Worm (Caenorhabditis elegans) whole organism, L4 larva: ENCODE results near the gene cyp-33C7.

Source experiments
- D1046.2 ChIP-seq: fragments of 200-800 bp; sonication (Bioruptor generic); IDR thresholded peaks from 2 replicates; pipeline ENCODE4 v1.3.6; 2022; ENCODE audit warnings: missing genetic modification characterization, missing compliant biosample characterization
- F10B5.3 ChIP-seq: sonication (generic microtip); optimal IDR thresholded peaks from 2 replicates; lab custom pipeline; 2016; ENCODE audit warnings: mild to moderate bottlenecking, missing genetic modification characterization, missing compliant biosample characterization
- T20F7.1 ChIP-seq: fragments of 200-800 bp; sonication (Bioruptor generic); optimal IDR thresholded peaks from 2 replicates; lab custom pipeline; 2018; ENCODE audit warnings: mild to moderate bottlenecking, missing genetic modification characterization, missing compliant biosample characterization
- ZK546.5 ChIP-seq, 2 experiments: sonication (generic microtip); optimal IDR thresholded peaks; 2 replicates each; lab custom pipeline; 2017; ENCODE audit warnings: missing biosample characterization in 2 of 2, missing genetic modification characterization in 2 of 2
- aha-1 ChIP-seq: fragments of 150-350 bp; peaks from one replicate; lab custom pipeline; 2014; ENCODE audit warnings: missing biosample characterization, missing genetic modification characterization
- ama-1 ChIP-seq: fragments of 150-350 bp; optimal IDR thresholded peaks from 2 replicates; lab custom pipeline; 2014; ENCODE audit warnings: inconsistent platforms, mixed read lengths
- arid-1 ChIP-seq: fragments of 200-800 bp; sonication (Bioruptor generic); conservative IDR thresholded peaks from 2 replicates; pipeline ENCODE4 v1.3.6; 2022; ENCODE audit warnings: missing genetic modification reagents, missing genetic modification characterization, missing compliant biosample characterization
- attf-4 ChIP-seq: sonication (generic microtip); optimal IDR thresholded peaks from 3 replicates; lab custom pipeline; 2017; ENCODE audit warnings: missing biosample characterization, missing genetic modification characterization
- ceh-20 ChIP-seq: fragments of 200-800 bp; sonication (Bioruptor generic); IDR thresholded peaks from 2 replicates; pipeline ENCODE4 v1.3.6; 2022; ENCODE audit warnings: missing genetic modification reagents, missing genetic modification characterization, missing compliant biosample characterization
- ces-1 ChIP-seq: fragments of 150-350 bp; sonication (generic microtip); optimal IDR thresholded peaks from 4 replicates; lab custom pipeline; 2014; ENCODE audit warnings: missing biosample characterization, missing genetic modification reagents, missing genetic modification characterization
- ctbp-1 ChIP-seq: fragments of 200-800 bp; sonication (Bioruptor generic); IDR thresholded peaks from 2 replicates; pipeline ENCODE4 v1.3.6; 2022; ENCODE audit warnings: missing genetic modification reagents, missing genetic modification characterization, missing compliant biosample characterization
- daf-16 ChIP-seq, 3 experiments: sonication (generic microtip); optimal IDR thresholded peaks; 2 replicates each; lab custom pipeline; 2016 to 2017; ENCODE audit warnings: missing genetic modification characterization in 3 of 3, missing genetic modification reagents in 3 of 3, mild to moderate bottlenecking in 2 of 3, missing compliant biosample characterization in 2 of 3, missing biosample characterization in 1 of 3, moderate library complexity in 1 of 3
- dpl-1 ChIP-seq: fragments of 150-350 bp; optimal IDR thresholded peaks from 2 replicates; lab custom pipeline; 2014; ENCODE audit warnings: missing biosample characterization, missing genetic modification reagents, missing genetic modification characterization
- dve-1 ChIP-seq: sonication (generic microtip); optimal IDR thresholded peaks from 2 replicates; lab custom pipeline; 2017; ENCODE audit warnings: antibody characterized with exemption, mild to moderate bottlenecking, missing genetic modification characterization, missing compliant biosample characterization; ENCODE audit not compliant: insufficient read depth
- egl-27 ChIP-seq: sonication (generic microtip); optimal IDR thresholded peaks from 3 replicates; lab custom pipeline; 2017; ENCODE audit warnings: missing biosample characterization, missing genetic modification reagents, missing genetic modification characterization
- egl-43 ChIP-seq: fragments of 200-800 bp; sonication (Bioruptor generic); IDR thresholded peaks from 2 replicates; pipeline ENCODE4 v1.3.6; 2022; ENCODE audit warnings: missing genetic modification reagents, missing genetic modification characterization, missing compliant biosample characterization
- hif-1 ChIP-seq, 2 experiments: sonication (generic microtip); optimal IDR thresholded peaks; 2 replicates each; lab custom pipeline; 2016 to 2017; ENCODE audit warnings: missing compliant biosample characterization in 2 of 2, missing genetic modification characterization in 2 of 2, missing genetic modification reagents in 2 of 2, missing genotype in 2 of 2, mild to moderate bottlenecking in 1 of 2
- hlh-30 ChIP-seq: sonication (generic microtip); optimal IDR thresholded peaks from 2 replicates; lab custom pipeline; 2017; ENCODE audit warnings: antibody characterized with exemption, mild to moderate bottlenecking, missing genetic modification characterization, missing compliant biosample characterization; ENCODE audit not compliant: insufficient read depth
- hmg-1.1 ChIP-seq: fragments of 200-800 bp; sonication (Bioruptor generic); IDR thresholded peaks from 2 replicates; pipeline ENCODE4 v1.3.6; 2022; ENCODE audit warnings: missing genetic modification reagents, missing genetic modification characterization, missing compliant biosample characterization
- jun-1 ChIP-seq: fragments of 150-350 bp; optimal IDR thresholded peaks from 2 replicates; lab custom pipeline; 2014; ENCODE audit warnings: missing biosample characterization, missing genetic modification reagents, missing genetic modification characterization
- lim-7 ChIP-seq: fragments of 200-800 bp; sonication (Bioruptor generic); IDR thresholded peaks from 2 replicates; pipeline ENCODE4 v1.3.6; 2022; ENCODE audit warnings: missing genetic modification characterization, missing compliant biosample characterization
- lin-13 ChIP-seq: fragments of 150-350 bp; optimal IDR thresholded peaks from 2 replicates; lab custom pipeline; 2014; ENCODE audit warnings: missing biosample characterization, missing genetic modification reagents, missing genetic modification characterization
- lin-15B ChIP-seq: fragments of 150-350 bp; sonication (generic microtip); optimal IDR thresholded peaks from 3 replicates; lab custom pipeline; 2014; ENCODE audit warnings: missing biosample characterization, missing genetic modification characterization
- lin-29 ChIP-seq: fragments of 200-800 bp; sonication (Bioruptor generic); IDR thresholded peaks from 2 replicates; pipeline ENCODE4 v1.3.6; 2022; ENCODE audit warnings: missing genetic modification reagents, missing genetic modification characterization, missing compliant biosample characterization
- lin-39 ChIP-seq: fragments of 150-350 bp; optimal IDR thresholded peaks from 2 replicates; lab custom pipeline; 2014; ENCODE audit warnings: missing biosample characterization, missing genetic modification reagents, missing genetic modification characterization
- lsy-2 ChIP-seq, 2 experiments: fragments of 150-350 bp in 1 of 2; sonication (generic microtip) in 1 of 2; optimal IDR thresholded peaks; 2 replicates each; lab custom pipeline; 2014 to 2017; ENCODE audit warnings: missing biosample characterization in 2 of 2, missing genetic modification characterization in 2 of 2
- mdl-1 ChIP-seq, 2 experiments: fragments of 150-350 bp in 1 of 2; sonication (generic microtip) in 1 of 2; optimal IDR thresholded peaks; 2 replicates each; lab custom pipeline; 2014 to 2017; ENCODE audit warnings: missing biosample characterization in 2 of 2, missing genetic modification characterization in 2 of 2
- mep-1 ChIP-seq: fragments of 150-350 bp; sonication (generic microtip); optimal IDR thresholded peaks from 3 replicates; lab custom pipeline; 2014; ENCODE audit warnings: missing biosample characterization, missing genetic modification characterization
- mes-2 ChIP-seq: sonication (generic microtip); optimal IDR thresholded peaks from 2 replicates; lab custom pipeline; 2016; ENCODE audit warnings: missing genotype, mild to moderate bottlenecking, missing genetic modification characterization, missing compliant biosample characterization; ENCODE audit not compliant: poor library complexity, severe bottlenecking
- mxl-2 ChIP-seq: fragments of 200-800 bp; sonication (Bioruptor generic); conservative IDR thresholded peaks from 2 replicates; pipeline ENCODE4 v1.3.6; 2022; ENCODE audit warnings: missing genetic modification reagents, missing genetic modification characterization, missing compliant biosample characterization
- nhr-102 ChIP-seq: sonication (generic microtip); optimal IDR thresholded peaks from 2 replicates; lab custom pipeline; 2016; ENCODE audit warnings: mild to moderate bottlenecking, missing genetic modification characterization, moderate library complexity, missing compliant biosample characterization
- nhr-11 ChIP-seq: fragments of 150-350 bp; optimal IDR thresholded peaks from 2 replicates; lab custom pipeline; 2014; ENCODE audit warnings: missing biosample characterization, missing genetic modification characterization
- nhr-237 ChIP-seq: sonication (generic microtip); optimal IDR thresholded peaks from 2 replicates; lab custom pipeline; 2017; ENCODE audit warnings: missing biosample characterization, missing genetic modification characterization
- nhr-25 ChIP-seq: sonication (generic microtip); optimal IDR thresholded peaks from 2 replicates; lab custom pipeline; 2017; ENCODE audit warnings: missing genetic modification characterization, mild to moderate bottlenecking, missing compliant biosample characterization, antibody characterized with exemption, moderate library complexity, borderline replicate concordance; ENCODE audit not compliant: insufficient read depth
- nhr-28 ChIP-seq: fragments of 150-350 bp; optimal IDR thresholded peaks from 2 replicates; lab custom pipeline; 2014; ENCODE audit warnings: missing biosample characterization, missing genetic modification characterization
- nhr-41 ChIP-seq: fragments of 200-800 bp; sonication (Bioruptor generic); IDR thresholded peaks from 2 replicates; pipeline ENCODE4 v1.3.6; 2022; ENCODE audit warnings: missing genetic modification reagents, missing genetic modification characterization, missing compliant biosample characterization
- nhr-48 ChIP-seq: sonication (generic microtip); optimal IDR thresholded peaks from 2 replicates; lab custom pipeline; 2016; ENCODE audit warnings: mild to moderate bottlenecking, missing genetic modification characterization, missing compliant biosample characterization
- nhr-6 ChIP-seq: fragments of 150-350 bp; optimal IDR thresholded peaks from 2 replicates; lab custom pipeline; 2014; ENCODE audit warnings: missing biosample characterization, missing genetic modification characterization
- nhr-76 ChIP-seq: fragments of 150-350 bp; optimal IDR thresholded peaks from 2 replicates; lab custom pipeline; 2014; ENCODE audit warnings: missing biosample characterization, missing genetic modification characterization
- nhr-77 ChIP-seq: fragments of 150-350 bp; optimal IDR thresholded peaks from 2 replicates; lab custom pipeline; 2014; ENCODE audit warnings: missing biosample characterization, missing genetic modification characterization
- pqm-1 ChIP-seq: sonication (generic microtip); optimal IDR thresholded peaks from 2 replicates; lab custom pipeline; 2017; ENCODE audit warnings: missing biosample characterization, missing genetic modification characterization
- rbr-2 ChIP-seq: sonication (generic microtip); optimal IDR thresholded peaks from 2 replicates; lab custom pipeline; 2016; ENCODE audit warnings: missing genotype, missing genetic modification characterization, missing compliant biosample characterization
- snpc-1.2 ChIP-seq: fragments of 200-800 bp; sonication (Bioruptor generic); IDR thresholded peaks from 2 replicates; pipeline ENCODE4 v1.3.6; 2022; ENCODE audit warnings: missing genetic modification reagents, missing genetic modification characterization, missing compliant biosample characterization
- tag-97 ChIP-seq: fragments of 200-800 bp; sonication (Bioruptor generic); IDR thresholded peaks from 2 replicates; pipeline ENCODE4 v1.3.6; 2022; ENCODE audit warnings: missing genetic modification characterization, missing compliant biosample characterization
- unc-130 ChIP-seq: sonication (generic microtip); optimal IDR thresholded peaks from 2 replicates; lab custom pipeline; 2016; ENCODE audit warnings: missing genetic modification reagents, missing genetic modification characterization, missing compliant biosample characterization
- ztf-11 ChIP-seq: fragments of 150-350 bp; optimal IDR thresholded peaks from 2 replicates; lab custom pipeline; 2014; ENCODE audit warnings: missing biosample characterization, missing genetic modification characterization

cyp-33C7 gene

ce11 chrV:2281499-2281898 lies 31.2 kb downstream of the cyp-33C7 start, which contains the start of gene nhr-228:
nhr-228 (plus strand) TSS chrV:2281759.
- TF ChIP-seq nhr-6 (tag; lab: Kevin White, UChicago) (peak; percentile 21), nhr-102 (tag; lab: Kevin White, UChicago) (no peak), lin-15B (no peak), nhr-237 (tag; lab: Kevin White, UChicago) (no peak), mes-2 (tag; lab: Kevin White, UChicago) (peak; percentile 68), ceh-20 (GFP tag; lab: Robert Waterston, UW) (no peak), arid-1 (GFP tag; lab: Robert Waterston, UW) (no peak), hmg-1.1 (0 out of 2 replicates have a peak, but pooled peaks have one; percentile 28), snpc-1.2 (no peak), nhr-28 (tag; lab: Kevin White, UChicago) (peak; percentile 81), aha-1 (tag; lab: Kevin White, UChicago) (peak; percentile 90), attf-4 (tag; lab: Kevin White, UChicago) (no peak), mdl-1 (tag; optimal IDR thresholded peaks at IDR 0.05; lab: Kevin White, UChicago) (peak in 1 of 2 experiments; percentile 58), dve-1 (tag; lab: Kevin White, UChicago) (peak; percentile 55), mep-1 (tag; lab: Kevin White, UChicago) (peak; percentile 62), ztf-11 (tag; lab: Kevin White, UChicago) (no peak), mxl-2 (GFP tag; lab: Robert Waterston, UW) (no peak), hif-1 (tag; optimal IDR thresholded peaks at IDR 0.05; lab: Kevin White, UChicago) (peak in 1 of 2 experiments; percentile 12), ZK546.5 (tag; optimal IDR thresholded peaks at IDR 0.05; lab: Kevin White, UChicago) (no peak), hlh-30 (tag; lab: Kevin White, UChicago) (peak; percentile 47), nhr-41 (no peak), jun-1 (tag; lab: Kevin White, UChicago) (no peak), unc-130 (GFP tag; lab: Kevin White, UChicago) (no peak), tag-97 (GFP tag; lab: Robert Waterston, UW) (no peak), pqm-1 (tag; lab: Kevin White, UChicago) (peak; percentile 57), lsy-2 (tag; optimal IDR thresholded peaks at IDR 0.05; lab: Kevin White, UChicago) (peak in 1 of 2 experiments; percentile 54), egl-27 (no peak), nhr-11 (tag; lab: Kevin White, UChicago) (no peak), egl-43 (GFP tag; lab: Robert Waterston, UW) (no peak), daf-16 (GFP tag; optimal IDR thresholded peaks at IDR 0.05; lab: Kevin White, UChicago) (no peak), daf-16 (tag; optimal IDR thresholded peaks at IDR 0.05; lab: Kevin White, UChicago) (peak; percentile 49), nhr-76 (tag; lab: Kevin White, UChicago) (no peak), rbr-2 (tag; lab: Kevin White, UChicago) (no peak)

ce11 chrV:2285107-2285506 lies 34.8 kb downstream of the cyp-33C7 start, which contains the start of gene nhr-227:
nhr-227 (plus strand) TSS chrV:2285432.
- TF ChIP-seq rbr-2 (tag; lab: Kevin White, UChicago) (no peak), ctbp-1 (GFP tag; lab: Robert Waterston, UW) (no peak), daf-16 (GFP tag; optimal IDR thresholded peaks at IDR 0.05; lab: Kevin White, UChicago) (no peak), daf-16 (tag; optimal IDR thresholded peaks at IDR 0.05; lab: Kevin White, UChicago) (no peak), lin-13 (GFP tag; lab: Kevin White, UChicago) (no peak), T20F7.1 (GFP tag; lab: Kevin White, UChicago) (peak; percentile 33), arid-1 (GFP tag; lab: Robert Waterston, UW) (no peak), ces-1 (GFP tag; lab: Kevin White, UChicago) (no peak), dve-1 (tag; lab: Kevin White, UChicago) (peak; percentile 31), attf-4 (tag; lab: Kevin White, UChicago) (no peak), nhr-77 (no peak), aha-1 (tag; lab: Kevin White, UChicago) (peak; percentile 75), F10B5.3 (tag; lab: Kevin White, UChicago) (no peak), dpl-1 (GFP tag; lab: Kevin White, UChicago) (no peak), lin-29 (GFP tag; lab: Robert Waterston, UW) (no peak), nhr-25 (no peak), hlh-30 (tag; lab: Kevin White, UChicago) (peak; percentile 12), nhr-48 (tag; lab: Kevin White, UChicago) (no peak), nhr-28 (tag; lab: Kevin White, UChicago) (peak; percentile 51), ZK546.5 (tag; optimal IDR thresholded peaks at IDR 0.05; lab: Kevin White, UChicago) (no peak), D1046.2 (GFP tag; lab: Robert Waterston, UW) (no peak), lim-7 (GFP tag; lab: Robert Waterston, UW) (no peak), ama-1 (lab: Kevin White, UChicago) (no peak), lin-39 (tag; lab: Kevin White, UChicago) (no peak), ztf-11 (tag; lab: Kevin White, UChicago) (no peak)
